Worm (Caenorhabditis elegans): ENCODE data around the gene lact-6.
A peak's percentile ranks its signal among the peaks of the same experiment; 100 is the strongest.

The lact-6 gene

DNA sequence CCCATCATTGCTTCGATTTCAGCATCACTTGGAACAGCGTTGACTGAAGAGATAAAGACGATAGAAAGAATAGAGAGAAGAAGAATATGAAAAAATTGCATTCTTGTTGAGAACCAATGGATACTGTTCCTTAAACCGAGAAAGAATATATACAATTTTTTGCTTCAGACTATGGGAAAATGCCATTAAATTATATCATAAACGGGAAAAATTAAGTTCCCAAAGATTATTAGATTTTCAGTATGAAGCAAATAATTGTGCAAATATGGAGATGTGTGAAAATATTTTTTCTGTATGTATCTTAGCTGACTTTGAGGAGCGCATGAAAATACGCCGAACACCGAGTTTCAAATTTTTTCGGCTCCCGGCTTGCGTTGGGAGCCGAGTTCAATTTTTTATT, 23.7 kb downstream of the lact-6 start, which contains the start of gene T02D1.9:
Gene T02D1.9 (minus strand): TSS at position 101 of the 400 bp plus-strand sequence.
- TF ChIP-seq nhr-43 (tag; optimal IDR thresholded peaks at IDR 0.05; ENCODE audit: poor library complexity, severe bottlenecking) (no peak), nhr-67 (tag; optimal IDR thresholded peaks at IDR 0.05) (no peak), unc-39 (tag; optimal IDR thresholded peaks at IDR 0.05) (no peak)

DNA sequence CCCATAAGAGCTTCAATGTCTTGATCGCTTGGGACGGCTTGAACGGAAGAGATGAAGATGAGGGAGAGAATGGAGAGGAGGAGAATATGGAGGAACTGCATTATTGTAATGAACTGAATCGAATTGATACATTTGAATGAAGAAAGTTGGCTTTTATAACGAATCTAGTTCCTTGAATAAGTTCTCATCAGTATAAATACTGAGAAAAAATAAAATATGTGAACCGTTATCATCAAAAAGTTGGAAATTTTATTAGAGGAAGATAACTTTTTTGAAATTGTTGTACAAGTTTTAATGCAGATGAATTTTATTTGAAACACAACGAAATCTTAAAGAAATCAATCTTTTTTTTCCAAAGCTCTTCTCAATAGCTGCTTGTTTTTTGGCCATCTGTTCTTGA, 24.2 kb downstream of the lact-6 start, which contains the start of gene T02D1.7:
Gene T02D1.7 (minus strand): TSS at position 101 of the 400 bp plus-strand sequence.
- no peak for TF ChIP-seq nfya-1 (tag; optimal IDR thresholded peaks at IDR 0.05; ENCODE audit: insufficient read depth)
- TF ChIP-seq nhr-76 (tag; optimal IDR thresholded peaks at IDR 0.05), result no peak
- no peak for TF ChIP-seq eor-1 (tag; optimal IDR thresholded peaks at IDR 0.05)
- no peak for TF ChIP-seq elt-1 (tag; optimal IDR thresholded peaks at IDR 0.05)

DNA sequence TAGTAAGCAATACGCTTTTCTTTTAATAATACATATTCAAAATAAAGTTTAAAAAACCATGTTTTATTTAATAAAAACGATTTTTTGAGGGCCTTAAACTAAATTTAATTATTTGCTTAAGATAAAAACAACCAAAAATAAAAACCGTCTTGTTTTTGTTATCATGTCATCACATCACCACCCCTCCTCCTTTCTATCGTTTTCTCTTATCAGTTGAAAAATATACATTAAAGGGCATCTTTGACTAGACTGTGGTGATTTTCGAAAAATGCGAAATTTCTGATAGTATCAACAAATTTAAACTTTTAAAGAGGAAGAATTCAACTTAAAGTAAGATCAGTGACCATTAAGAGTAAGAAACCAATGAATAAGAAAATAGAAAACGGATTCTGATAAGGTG, 25.1 kb downstream of the lact-6 start:
- peak; percentile 60 for TF ChIP-seq pqm-1 (tag; optimal IDR thresholded peaks at IDR 0.05)
- TF ChIP-seq unc-39 (tag; optimal IDR thresholded peaks at IDR 0.05), result no peak
- no peak for TF ChIP-seq nhr-67 (tag; optimal IDR thresholded peaks at IDR 0.05)
- TF ChIP-seq nhr-76 (tag; optimal IDR thresholded peaks at IDR 0.05), result no peak
- TF ChIP-seq jun-1 (tag; optimal IDR thresholded peaks at IDR 0.05), result peak; percentile 8
- TF ChIP-seq tbx-2 (tag; optimal IDR thresholded peaks at IDR 0.05), result no peak
- no peak for TF ChIP-seq snpc-4 (tag; optimal IDR thresholded peaks at IDR 0.05)
- TF ChIP-seq nfya-1 (tag; optimal IDR thresholded peaks at IDR 0.05; ENCODE audit: insufficient read depth), result no peak
- TF ChIP-seq elt-3 (tag; optimal IDR thresholded peaks at IDR 0.05), result no peak
- no peak for TF ChIP-seq fkh-10 (GFP tag; optimal IDR thresholded peaks at IDR 0.05)
- peak; percentile 76 for TF ChIP-seq elt-2 (tag; optimal IDR thresholded peaks at IDR 0.05)

DNA sequence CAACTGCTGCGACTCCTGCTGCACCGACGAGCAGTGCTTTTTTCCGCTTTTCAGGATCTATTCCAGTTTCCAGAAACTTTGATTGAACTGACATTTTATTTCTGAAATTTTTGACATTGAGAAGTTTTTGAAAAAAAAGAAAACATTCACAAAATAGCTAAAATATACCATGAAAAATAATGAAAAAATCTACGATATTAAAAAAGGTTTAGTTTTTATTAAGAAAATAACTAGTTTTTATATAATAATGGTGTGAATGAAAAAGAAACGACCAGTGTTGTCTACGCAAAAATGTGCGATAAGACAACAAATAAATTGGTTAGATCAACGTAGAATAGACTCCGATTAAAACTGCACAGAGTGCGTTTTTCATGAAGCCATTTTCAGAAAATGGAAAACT, 25.7 kb downstream of the lact-6 start, which contains the start of gene pmp-4:
Gene pmp-4 (minus strand): TSS at position 101 of the 400 bp plus-strand sequence.
- TF ChIP-seq lin-15B (tag; optimal IDR thresholded peaks at IDR 0.05) (no peak), pqm-1 (tag; optimal IDR thresholded peaks at IDR 0.05) (no peak), nhr-237 (tag; optimal IDR thresholded peaks at IDR 0.05) (no peak), unc-39 (tag; optimal IDR thresholded peaks at IDR 0.05) (no peak), nhr-43 (tag; optimal IDR thresholded peaks at IDR 0.05; ENCODE audit: poor library complexity, severe bottlenecking) (no peak), fos-1 (tag; optimal IDR thresholded peaks at IDR 0.05) (no peak), nhr-28 (tag; optimal IDR thresholded peaks at IDR 0.05) (no peak), egl-5 (tag; optimal IDR thresholded peaks at IDR 0.05) (no peak), skn-1 (tag; optimal IDR thresholded peaks at IDR 0.05) (no peak)

DNA sequence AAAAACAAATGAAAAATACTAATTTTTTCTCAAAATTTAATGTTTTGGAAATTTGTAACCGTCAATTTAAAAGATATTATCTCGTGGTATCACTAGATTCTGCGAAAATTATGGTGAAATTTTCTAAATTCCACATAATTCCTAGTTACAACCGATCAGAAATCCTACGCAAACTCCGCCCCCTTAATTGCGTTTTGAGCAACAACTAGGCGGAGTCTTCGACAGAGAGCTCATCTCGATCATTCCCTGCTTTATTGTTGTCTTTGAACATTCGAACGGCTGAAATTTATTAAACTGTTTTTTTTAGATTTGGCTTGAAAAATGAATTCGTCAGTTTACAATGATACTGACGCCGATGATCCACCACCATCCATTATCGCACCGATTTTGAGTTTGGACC, 31.7 kb downstream of the lact-6 start, which contains the start of gene T02D1.4:
Gene T02D1.4 (plus strand): TSS at position 301 of the 400 bp plus-strand sequence.
- TF ChIP-seq fkh-2 (tag; optimal IDR thresholded peaks at IDR 0.05), result no peak
- no peak for TF ChIP-seq nhr-43 (tag; optimal IDR thresholded peaks at IDR 0.05; ENCODE audit: poor library complexity, severe bottlenecking)
- TF ChIP-seq jun-1 (tag; optimal IDR thresholded peaks at IDR 0.05), result no peak
- TF ChIP-seq pha-4 (tag; optimal IDR thresholded peaks at IDR 0.05), result no peak
- no peak for TF ChIP-seq ztf-11 (tag; optimal IDR thresholded peaks at IDR 0.05)
- no peak for TF ChIP-seq ama-1 (optimal IDR thresholded peaks at IDR 0.05)
- TF ChIP-seq snpc-4 (tag; optimal IDR thresholded peaks at IDR 0.05), result no peak
- no peak for TF ChIP-seq hmg-11 (tag; optimal IDR thresholded peaks at IDR 0.05)

DNA sequence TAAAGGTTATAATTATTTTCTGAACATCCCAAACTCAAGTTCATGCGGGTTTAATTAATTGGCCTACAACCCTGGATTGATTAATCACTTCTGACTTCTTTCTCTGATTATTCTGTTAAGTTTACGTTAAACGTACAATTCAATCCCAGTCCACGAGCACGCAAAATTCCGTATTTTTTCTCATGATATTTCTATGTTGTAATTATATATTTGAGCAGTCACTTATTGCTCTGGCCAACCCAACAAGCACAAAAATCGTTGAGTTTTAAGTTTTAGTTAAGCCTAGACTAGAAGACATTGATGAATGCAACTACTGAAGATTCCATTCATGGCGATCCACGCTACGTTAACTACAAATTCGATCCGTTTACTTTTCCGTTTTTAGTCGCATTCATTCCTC, 35.3 kb downstream of the lact-6 start, which contains the start of gene sru-15:
Gene sru-15 (plus strand): TSS at position 301 of the 400 bp plus-strand sequence.
- TF ChIP-seq fkh-2 (tag; optimal IDR thresholded peaks at IDR 0.05), result no peak
- TF ChIP-seq nhr-237 (tag; optimal IDR thresholded peaks at IDR 0.05), result no peak
- no peak for TF ChIP-seq ZK546.5 (tag; optimal IDR thresholded peaks at IDR 0.05)
- no peak for TF ChIP-seq nhr-43 (tag; optimal IDR thresholded peaks at IDR 0.05; ENCODE audit: poor library complexity, severe bottlenecking)
- TF ChIP-seq nfya-1 (tag; optimal IDR thresholded peaks at IDR 0.05; ENCODE audit: insufficient read depth), result no peak
- TF ChIP-seq lin-39 (tag; optimal IDR thresholded peaks at IDR 0.05), result no peak
- TF ChIP-seq unc-62 (GFP tag; optimal IDR thresholded peaks at IDR 0.05), result no peak
- TF ChIP-seq jun-1 (tag; optimal IDR thresholded peaks at IDR 0.05), result no peak

DNA sequence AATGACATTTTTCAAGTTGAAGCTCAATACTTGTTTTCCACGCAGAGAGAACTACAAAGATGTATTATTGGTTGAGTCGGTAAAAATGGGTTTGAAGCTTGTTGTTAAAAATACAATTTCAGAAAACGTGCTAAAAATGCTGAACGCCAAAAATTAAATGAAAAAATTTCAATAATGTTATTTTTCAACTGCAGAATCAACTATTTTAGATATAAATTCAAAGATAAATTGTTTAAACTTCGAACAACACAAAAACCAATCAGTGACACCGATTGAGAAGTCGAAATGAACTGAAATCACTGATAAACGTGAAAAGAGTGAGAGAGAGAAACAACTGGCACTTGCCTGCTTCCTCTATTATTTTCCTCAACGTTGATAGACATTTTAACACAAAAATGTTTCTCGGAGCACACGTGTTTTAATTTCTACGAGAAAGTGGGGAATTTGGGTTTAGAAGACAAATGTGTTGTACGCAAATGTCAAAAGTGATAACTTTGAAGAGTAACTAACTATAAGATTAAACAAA, 43.7 kb downstream of the lact-6 start, which contains the start of gene T02D1.8:
Gene T02D1.8 (minus strand): TSS at position 51 of the 526 bp plus-strand sequence.
- TF ChIP-seq ceh-9 (tag; optimal IDR thresholded peaks at IDR 0.05) (no peak), daf-12 (tag; optimal IDR thresholded peaks at IDR 0.05) (no peak), elt-2 (tag; optimal IDR thresholded peaks at IDR 0.05) (peak; percentile 67), elt-1 (tag; optimal IDR thresholded peaks at IDR 0.05) (no peak)
